ENCODE assay signal across 1 fruit fly cellular context in genomic region chr3R:10093252-10094030, dm6.
TF ChIP-seq lines count a peak whose summit lies in the region.

No protein-coding gene starts in this region.

TF ChIP-seq in whole organism, embryonic, 481 proteins besides CTCF, POLR2A, EP300 and RAD21 (continued from another document):
- no peak for TF ChIP-seq lov (optimal IDR thresholded peaks at IDR 0.05; lab: Kevin White, UChicago)
- TF ChIP-seq lov (GFP tag; IDR thresholded peaks at IDR 0.05; lab: Robert Waterston, UW) = 0 out of 3 replicates have a peak, but pooled peaks have one; percentile 21
- TF ChIP-seq Drgx (GFP tag; IDR thresholded peaks at IDR 0.05; lab: Robert Waterston, UW) = peak; percentile 36
- TF ChIP-seq CG6254 (GFP tag; optimal IDR thresholded peaks at IDR 0.05; lab: Kevin White, UChicago) = peak; percentile 6
- peak; percentile 27 for TF ChIP-seq gro (GFP tag; optimal IDR thresholded peaks at IDR 0.05; lab: Kevin White, UChicago)
- TF ChIP-seq cwo (GFP tag; optimal IDR thresholded peaks at IDR 0.05; lab: Kevin White, UChicago) = peak; percentile 57
- peak; percentile 7 for TF ChIP-seq CG8478 (optimal IDR thresholded peaks at IDR 0.05; lab: Kevin White, UChicago)
- TF ChIP-seq Opbp (GFP tag; IDR thresholded peaks at IDR 0.05; lab: Robert Waterston, UW; ENCODE audit: partially characterized antibody) = peak; percentile 29; the same call in 1 of the 3 replicates
- TF ChIP-seq bbx (GFP tag; IDR thresholded peaks at IDR 0.05; lab: Robert Waterston, UW; ENCODE audit: partially characterized antibody) = peak; percentile 43; the same call in 1 of the 2 replicates
- peak; percentile 3 for TF ChIP-seq exex (tag; optimal IDR thresholded peaks at IDR 0.05; lab: Kevin White, UChicago)
- 0 out of 2 replicates have a peak, but pooled peaks have one; percentile 44 for TF ChIP-seq CG5953 (GFP tag; IDR thresholded peaks at IDR 0.05; lab: Robert Waterston, UW)
- TF ChIP-seq CG3281 (GFP tag; optimal IDR thresholded peaks at IDR 0.05; lab: Kevin White, UChicago) = peak; percentile 39
- TF ChIP-seq Hr78 (GFP tag; optimal IDR thresholded peaks at IDR 0.05; lab: Kevin White, UChicago) = peak in 1 of 2 experiments; percentile 40
- no peak for TF ChIP-seq wor (GFP tag; IDR thresholded peaks at IDR 0.05; lab: Robert Waterston, UW)
- peak; percentile 59 for TF ChIP-seq mirr (GFP tag; optimal IDR thresholded peaks at IDR 0.05; lab: Kevin White, UChicago)
- TF ChIP-seq HHEX (GFP tag; optimal IDR thresholded peaks at IDR 0.05; lab: Kevin White, UChicago) = no peak
- peak; percentile 23 for TF ChIP-seq nom (GFP tag; optimal IDR thresholded peaks at IDR 0.05; lab: Kevin White, UChicago)
- no peak for TF ChIP-seq CG12155 (GFP tag; optimal IDR thresholded peaks at IDR 0.05; lab: Kevin White, UChicago)
- 0 out of 2 replicates have a peak, but pooled peaks have one; percentile 26 for TF ChIP-seq CG17328 (GFP tag; IDR thresholded peaks at IDR 0.05; lab: Robert Waterston, UW)
- peak; percentile 77; the same call in 2 of the 3 replicates for TF ChIP-seq ci (GFP tag; IDR thresholded peaks at IDR 0.05; lab: Robert Waterston, UW)
- TF ChIP-seq MTF-1 (GFP tag; optimal IDR thresholded peaks at IDR 0.05; lab: Kevin White, UChicago; ENCODE audit: borderline replicate concordance) = peak; percentile 44
- no peak for TF ChIP-seq ac (GFP tag; optimal IDR thresholded peaks at IDR 0.05; lab: Kevin White, UChicago)
- TF ChIP-seq ara (GFP tag; IDR thresholded peaks at IDR 0.05; lab: Robert Waterston, UW) = 0 out of 2 replicates have a peak, but pooled peaks have one; percentile 12
- peak; percentile 40; the same call in 1 of the 3 replicates for TF ChIP-seq Dbx (GFP tag; IDR thresholded peaks at IDR 0.05; lab: Robert Waterston, UW)
- peak; percentile 27; the same call in 1 of the 3 replicates for TF ChIP-seq CG34224 (GFP tag; IDR thresholded peaks at IDR 0.05; lab: Robert Waterston, UW; ENCODE audit: partially characterized antibody)
- peak; percentile 5 for TF ChIP-seq Meics (GFP tag; optimal IDR thresholded peaks at IDR 0.05; lab: Kevin White, UChicago)
- no peak for TF ChIP-seq Antp (GFP tag; optimal IDR thresholded peaks at IDR 0.05; lab: Kevin White, UChicago)
- no peak for TF ChIP-seq NFAT (GFP tag; IDR thresholded peaks at IDR 0.05; lab: Robert Waterston, UW)
- 0 out of 2 replicates have a peak, but pooled peaks have one; percentile 17 for TF ChIP-seq CG42726 (GFP tag; IDR thresholded peaks at IDR 0.05; lab: Robert Waterston, UW; ENCODE audit: partially characterized antibody)
